Worm (Caenorhabditis elegans) whole organism, L2 larva: ENCODE results near the gene T06D4.2.

ENCODE experiments used
- F13H6.1 ChIP-seq: sonication (generic microtip); optimal IDR thresholded peaks from 2 replicates; lab custom pipeline; 2016; ENCODE audit warnings: missing genetic modification characterization, missing compliant biosample characterization
- R02D3.7 ChIP-seq: fragments of 150-350 bp; optimal IDR thresholded peaks from 2 replicates; lab custom pipeline; 2014; ENCODE audit warnings: missing biosample characterization, missing genetic modification characterization
- alr-1 ChIP-seq: fragments of 150-350 bp; optimal IDR thresholded peaks from 2 replicates; lab custom pipeline; 2014; ENCODE audit warnings: missing biosample characterization, missing genetic modification characterization
- aly-2 ChIP-seq: fragments of 150-350 bp; optimal IDR thresholded peaks from 2 replicates; lab custom pipeline; 2014; ENCODE audit warnings: missing biosample characterization, missing genetic modification characterization
- ceh-82 ChIP-seq: fragments of 150-350 bp; optimal IDR thresholded peaks from 2 replicates; lab custom pipeline; 2014; ENCODE audit warnings: missing biosample characterization, missing genetic modification characterization
- gmeb-1 ChIP-seq: fragments of 150-350 bp; optimal IDR thresholded peaks from 2 replicates; lab custom pipeline; 2014; ENCODE audit warnings: missing biosample characterization, missing genetic modification characterization
- lin-13 ChIP-seq: fragments of 150-350 bp; optimal IDR thresholded peaks from 2 replicates; lab custom pipeline; 2014; ENCODE audit warnings: missing biosample characterization, missing genetic modification reagents, missing genetic modification characterization
- nhr-10 ChIP-seq: sonication (generic microtip); optimal IDR thresholded peaks from 2 replicates; lab custom pipeline; 2017; ENCODE audit warnings: missing biosample characterization, missing genetic modification characterization
- nhr-12 ChIP-seq: fragments of 150-350 bp; optimal IDR thresholded peaks from 2 replicates; lab custom pipeline; 2014; ENCODE audit warnings: missing biosample characterization, missing genetic modification characterization
- snpc-4 ChIP-seq: fragments of 150-350 bp; optimal IDR thresholded peaks from 2 replicates; lab custom pipeline; 2014; ENCODE audit warnings: missing biosample characterization, missing genetic modification characterization
- unc-62 ChIP-seq: fragments of 150-350 bp; optimal IDR thresholded peaks from 2 replicates; lab custom pipeline; 2014; ENCODE audit warnings: missing biosample characterization, missing genetic modification reagents, missing genetic modification characterization
- ztf-4 ChIP-seq: fragments of 150-350 bp; optimal IDR thresholded peaks from 2 replicates; lab custom pipeline; 2014; ENCODE audit warnings: missing biosample characterization, missing genetic modification characterization

ce11 chrII:3371010-3371409 is 14.7 kb downstream of the T06D4.2 start, which contains the start of gene bath-23:
- no peak for TF ChIP-seq F13H6.1
- no peak for TF ChIP-seq alr-1 (tag; lab: Kevin White, UChicago)
- no peak for TF ChIP-seq nhr-12
- TF ChIP-seq ztf-4 (tag; lab: Kevin White, UChicago), result no peak
- no peak for TF ChIP-seq aly-2
- no peak for TF ChIP-seq snpc-4 (tag; lab: Kevin White, UChicago)
- TF ChIP-seq lin-13, result no peak
- TF ChIP-seq nhr-10 (tag; lab: Kevin White, UChicago), result no peak
- no peak for TF ChIP-seq unc-62
- no peak for TF ChIP-seq R02D3.7 (tag; lab: Kevin White, UChicago)
- no peak for TF ChIP-seq ceh-82 (tag; lab: Kevin White, UChicago)
- TF ChIP-seq gmeb-1 (tag; lab: Kevin White, UChicago), result no peak
